Worm (Caenorhabditis elegans) whole organism, dauer: ENCODE results near the gene C16C8.4.
"Not testable (repeated sequence)": the region's sequence is repeated elsewhere in the genome, so short reads cannot be mapped to it uniquely, and the experiment has no call there.

Experiments
- unc-62 ChIP-seq: sonication (generic microtip); optimal IDR thresholded peaks from 2 replicates; lab custom pipeline; 2017; ENCODE audit warnings: missing biosample characterization, missing genetic modification reagents, missing genetic modification characterization

The C16C8.4 gene

ce11 chrII:3444280-3444679, at the start of gene C16C8.4:
Gene C16C8.4 (minus strand): TSS chrII:3444380.
- no peak for TF ChIP-seq unc-62

- TF ChIP-seq unc-62 = not testable (repeated sequence)
These were observed 46.6 kb upstream of the C16C8.4 start, which contains the start of gene fbxb-112 for ce11 chrII:3490797-3491196. Gene fbxb-112 (plus strand): TSS chrII:3491097.

- no peak for TF ChIP-seq unc-62
These were observed 38.1 kb upstream of the C16C8.4 start, which contains the start of gene smu-2 for ce11 chrII:3482231-3482630. Gene smu-2 (plus strand): TSS chrII:3482408.

ce11 chrII:3481584-3481983, 37.4 kb upstream of the C16C8.4 start, which contains the start of gene Y49F6B.8:
Gene Y49F6B.8 (minus strand): TSS chrII:3481684.
- no peak for TF ChIP-seq unc-62

ce11 chrII:3477171-3477570, 33.0 kb upstream of the C16C8.4 start, which contains the start of gene fbxb-104:
Gene fbxb-104 (minus strand): TSS chrII:3477271.
- no peak for TF ChIP-seq unc-62

- no peak for TF ChIP-seq unc-62
These were observed 32.4 kb upstream of the C16C8.4 start for ce11 chrII:3476536-3476935.

ce11 chrII:3473744-3474143, 29.6 kb upstream of the C16C8.4 start, which contains the start of gene sdz-32:
Gene sdz-32 (plus strand): TSS chrII:3474044.
- TF ChIP-seq unc-62 = no peak

- TF ChIP-seq unc-62 = no peak
These were observed 28.6 kb upstream of the C16C8.4 start, which contains the start of gene Y49F6B.6 for ce11 chrII:3472817-3473216. Gene Y49F6B.6 (plus strand): TSS chrII:3473117.

- no peak for TF ChIP-seq unc-62
These were observed 28.1 kb upstream of the C16C8.4 start, which contains the start of gene Y49F6B.12 for ce11 chrII:3472316-3472715. Gene Y49F6B.12 (minus strand): TSS chrII:3472416.

- TF ChIP-seq unc-62 = no peak
These were observed 27.4 kb upstream of the C16C8.4 start, which contains the start of gene Y49F6B.13 for ce11 chrII:3471603-3472002. Gene Y49F6B.13 (minus strand): TSS chrII:3471703.

ce11 chrII:3470549-3470948, 26.4 kb upstream of the C16C8.4 start, which contains the start of gene Y49F6B.20:
Gene Y49F6B.20 (minus strand): TSS chrII:3470649.
- no peak for TF ChIP-seq unc-62

- not testable (repeated sequence) for TF ChIP-seq unc-62
These were observed 20.4 kb upstream of the C16C8.4 start, which contains the start of gene C16C8.10 for ce11 chrII:3464580-3464979. Gene C16C8.10 (minus strand): TSS chrII:3464680.

ce11 chrII:3463097-3463496, 18.9 kb upstream of the C16C8.4 start, which contains the start of gene C16C8.9:
Gene C16C8.9 (minus strand): TSS chrII:3463197.
- no peak for TF ChIP-seq unc-62

ce11 chrII:3461586-3461985, 17.4 kb upstream of the C16C8.4 start, which contains the start of gene C16C8.8:
Gene C16C8.8 (minus strand): TSS chrII:3461686.
- no peak for TF ChIP-seq unc-62

ce11 chrII:3460048-3460447, 15.9 kb upstream of the C16C8.4 start, which contains the start of gene C16C8.7:
Gene C16C8.7 (minus strand): TSS chrII:3460148.
- no peak for TF ChIP-seq unc-62

ce11 chrII:3459199-3459598, 15.0 kb upstream of the C16C8.4 start:
- no peak for TF ChIP-seq unc-62

- no peak for TF ChIP-seq unc-62
These were observed 14.0 kb upstream of the C16C8.4 start, which contains the start of the genes C16C8.26 and C16C8.19 for ce11 chrII:3458209-3458608. Gene C16C8.26 (minus strand): TSS chrII:3458309. Gene C16C8.19 (plus strand): TSS chrII:3458487.

- no peak for TF ChIP-seq unc-62
These were observed 9.3 kb upstream of the C16C8.4 start, which contains the start of gene C16C8.11 for ce11 chrII:3453521-3453920. Gene C16C8.11 (plus strand): TSS chrII:3453708.
